Worm (Caenorhabditis elegans) whole organism, L4/young adult: ENCODE data around the gene rpl-16.
A peak's percentile ranks its signal among the peaks of the same experiment; 100 is the strongest.
"Not testable (repeated sequence)": the region's sequence is repeated elsewhere in the genome, so short reads cannot be mapped to it uniquely, and the experiment has no call there.

ENCODE experiments used
- W03F9.2 ChIP-seq: fragments of 150-350 bp; optimal IDR thresholded peaks from 2 replicates; lab custom pipeline; 2014; ENCODE audit warnings: missing biosample characterization, missing genetic modification characterization
- dao-5 ChIP-seq: sonication (generic microtip); optimal IDR thresholded peaks from 2 replicates; lab custom pipeline; 2016; ENCODE audit warnings: missing genotype, missing genetic modification characterization, moderate library complexity, missing compliant biosample characterization
- him-1 ChIP-seq: sonication (generic microtip); optimal IDR thresholded peaks from 2 replicates; lab custom pipeline; 2016; ENCODE audit warnings: missing genotype, missing genetic modification reagents, missing genetic modification characterization, missing compliant biosample characterization

The rpl-16 gene

DNA sequence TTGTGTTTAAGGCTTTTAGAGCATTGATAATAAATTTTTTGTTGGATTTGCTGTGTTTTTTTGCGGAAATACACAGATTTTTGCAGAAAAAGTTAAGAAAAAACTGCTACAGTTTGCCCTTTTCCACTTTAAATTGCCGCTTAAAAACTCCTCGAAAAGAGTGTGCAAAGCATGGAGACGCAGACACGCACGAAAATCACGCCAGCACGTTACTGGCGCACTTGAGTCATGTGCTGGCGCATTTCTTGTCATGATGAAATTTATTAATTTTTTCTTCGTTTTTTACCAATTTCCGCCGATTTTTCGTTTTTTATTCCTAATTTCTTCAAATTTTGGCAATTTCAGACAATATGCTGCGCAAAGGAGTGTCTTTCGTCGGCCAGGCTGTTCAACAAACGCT is 43.3 kb downstream of the rpl-16 start, which contains the start of gene C34C12.8:
C34C12.8 (plus strand) TSS at position 346 of the 400 bp plus-strand sequence.
- peak; percentile 76 for TF ChIP-seq him-1
- no peak for TF ChIP-seq dao-5 (tag; lab: Kevin White, UChicago)
- peak; percentile 89 for TF ChIP-seq W03F9.2 (tag; lab: Kevin White, UChicago)

DNA sequence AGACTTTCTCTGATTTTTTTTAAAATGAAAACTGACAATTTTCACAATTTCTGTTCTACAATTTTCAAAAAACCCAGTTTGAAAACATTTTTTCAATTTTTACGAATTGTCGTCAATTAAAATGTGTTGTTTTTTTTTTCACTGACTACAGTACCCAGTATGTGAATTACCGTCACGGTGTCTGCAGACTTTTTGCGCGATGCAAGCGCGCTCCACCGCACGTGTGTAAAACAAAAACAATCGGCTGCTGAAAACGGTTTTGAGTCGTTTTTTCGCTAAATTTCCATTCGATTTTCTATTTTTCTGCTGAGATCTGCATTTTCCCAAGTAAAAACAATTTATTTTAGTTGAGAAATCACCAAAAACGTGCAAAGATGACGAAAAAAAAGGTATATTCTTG is 47.2 kb downstream of the rpl-16 start:
- TF ChIP-seq dao-5 (tag; lab: Kevin White, UChicago) (no peak), W03F9.2 (tag; lab: Kevin White, UChicago) (peak; percentile 96), him-1 (peak; percentile 96)

DNA sequence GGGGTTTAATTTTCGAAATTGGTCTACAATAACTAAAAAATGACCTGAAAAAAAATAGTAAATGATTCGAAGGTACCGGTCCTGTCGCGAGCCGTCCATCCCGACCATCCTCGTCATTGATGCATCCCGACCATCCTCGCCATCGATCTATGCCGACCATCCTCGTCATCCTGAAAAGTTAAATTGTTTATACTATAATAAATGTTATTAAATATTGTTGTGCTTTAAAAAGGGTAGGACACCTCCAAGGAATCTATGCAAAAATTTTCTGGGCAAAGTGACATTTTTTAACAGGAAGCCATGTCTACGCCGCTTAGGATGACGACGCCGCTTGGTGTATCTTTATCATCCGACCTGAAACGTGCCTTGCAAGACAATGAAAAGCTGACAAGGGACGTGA is 49.4 kb downstream of the rpl-16 start, which contains the start of gene C34C12.1:
C34C12.1 (plus strand) TSS at position 301 of the 400 bp plus-strand sequence.
- not testable (repeated sequence) for TF ChIP-seq W03F9.2 (tag; lab: Kevin White, UChicago); dao-5 (tag; lab: Kevin White, UChicago); him-1

- not testable (repeated sequence) for TF ChIP-seq W03F9.2 (tag; lab: Kevin White, UChicago); dao-5 (tag; lab: Kevin White, UChicago); him-1
These were observed 49.9 kb downstream of the rpl-16 start, which contains the start of gene C34C12.2 for ce11 chrIII:3453486-3453885. TSS of gene C34C12.2 (plus strand) at chrIII:3453786.
